Fruit fly (Drosophila melanogaster): ENCODE data around the gene Tsp.

The Tsp gene

dm6 chr2L:6683992-6684882, 24.6 kb downstream of the Tsp start, which contains the start of gene Nhe3 (continued):
- peak; percentile 81 for TF ChIP-seq vfl (GFP tag; optimal IDR thresholded peaks at IDR 0.05)
- TF ChIP-seq CG17912 (GFP tag; optimal IDR thresholded peaks at IDR 0.05): no peak
- TF ChIP-seq CG3407 (GFP tag; optimal IDR thresholded peaks at IDR 0.05): peak; percentile 39
- peak; percentile 80 for TF ChIP-seq unpg (GFP tag; optimal IDR thresholded peaks at IDR 0.05)
- peak; percentile 38 for TF ChIP-seq CG8281 (tag; optimal IDR thresholded peaks at IDR 0.05)
- TF ChIP-seq repo (GFP tag; optimal IDR thresholded peaks at IDR 0.05): peak; percentile 67
- peak; percentile 61; the same call in 1 of the 3 replicates for TF ChIP-seq knrl (GFP tag; IDR thresholded peaks at IDR 0.05; ENCODE audit: partially characterized antibody)
- peak; percentile 72 for TF ChIP-seq CG15011 (GFP tag; optimal IDR thresholded peaks at IDR 0.05)
- TF ChIP-seq Kr (GFP tag; optimal IDR thresholded peaks at IDR 0.05): no peak
- TF ChIP-seq lov (optimal IDR thresholded peaks at IDR 0.05): no peak
- TF ChIP-seq lov (GFP tag; IDR thresholded peaks at IDR 0.05): peak; percentile 70; the same call in 2 of the 3 replicates
- TF ChIP-seq schlank (tag; optimal IDR thresholded peaks at IDR 0.05): peak; percentile 43
- TF ChIP-seq CG13624 (GFP tag; optimal IDR thresholded peaks at IDR 0.05): peak; percentile 80
- peak; percentile 60 for TF ChIP-seq gsb (GFP tag; IDR thresholded peaks at IDR 0.05)
- peak; percentile 67; the same call in 1 of the 2 replicates for TF ChIP-seq toy (GFP tag; IDR thresholded peaks at IDR 0.05)
- peak; percentile 74 for TF ChIP-seq Bdp1 (GFP tag; optimal IDR thresholded peaks at IDR 0.05)
- peak; percentile 80 for TF ChIP-seq ind (GFP tag; optimal IDR thresholded peaks at IDR 0.05)
- TF ChIP-seq trh (GFP tag; optimal IDR thresholded peaks at IDR 0.05): peak; percentile 71
- peak; percentile 74 for TF ChIP-seq CG16815 (GFP tag; optimal IDR thresholded peaks at IDR 0.05)
- TF ChIP-seq sisA (GFP tag; IDR thresholded peaks at IDR 0.05): peak; percentile 84
- peak; percentile 81 for TF ChIP-seq CG3847 (GFP tag; IDR thresholded peaks at IDR 0.05)
- TF ChIP-seq bowl (GFP tag; IDR thresholded peaks at IDR 0.05): peak; percentile 35; the same call in 1 of the 2 replicates
- TF ChIP-seq Ada2b (GFP tag; IDR thresholded peaks at IDR 0.05): peak; percentile 66
- TF ChIP-seq Dp (GFP tag; optimal IDR thresholded peaks at IDR 0.05): peak; percentile 96
- peak; percentile 48 for TF ChIP-seq btn (GFP tag; optimal IDR thresholded peaks at IDR 0.05)
- TF ChIP-seq NfI (GFP tag; optimal IDR thresholded peaks at IDR 0.05): peak; percentile 75
- peak; percentile 42 for TF ChIP-seq amos (GFP tag; IDR thresholded peaks at IDR 0.05; ENCODE audit: partially characterized antibody)
- peak; percentile 85 for TF ChIP-seq tx (GFP tag; optimal IDR thresholded peaks at IDR 0.05)
- 0 out of 2 replicates have a peak, but pooled peaks have one; percentile 74 for TF ChIP-seq chm (GFP tag; IDR thresholded peaks at IDR 0.05)
- 0 out of 2 replicates have a peak, but pooled peaks have one; percentile 47 for TF ChIP-seq ham (GFP tag; IDR thresholded peaks at IDR 0.05)
- peak; percentile 70 for TF ChIP-seq ap (GFP tag; IDR thresholded peaks at IDR 0.05)
- peak; percentile 84 for TF ChIP-seq CoRest (tag; optimal IDR thresholded peaks at IDR 0.05)
- TF ChIP-seq psq (GFP tag; optimal IDR thresholded peaks at IDR 0.05): peak; percentile 39
- TF ChIP-seq CG2129 (GFP tag; IDR thresholded peaks at IDR 0.05; ENCODE audit: partially characterized antibody): no peak
- peak; percentile 98 for TF ChIP-seq CTCF (GFP tag; optimal IDR thresholded peaks at IDR 0.05)
- peak; percentile 86 for TF ChIP-seq CG14441 (GFP tag; IDR thresholded peaks at IDR 0.05)
- no peak for TF ChIP-seq TFAM (GFP tag; optimal IDR thresholded peaks at IDR 0.05)
- no peak for TF ChIP-seq CG1832 (GFP tag; optimal IDR thresholded peaks at IDR 0.05)
- TF ChIP-seq CG15696 (tag; optimal IDR thresholded peaks at IDR 0.05): peak; percentile 72
- TF ChIP-seq H2.0 (GFP tag; IDR thresholded peaks at IDR 0.05): peak; percentile 62
- peak; percentile 87 for TF ChIP-seq Mad (GFP tag; optimal IDR thresholded peaks at IDR 0.05)
- peak; percentile 78 for TF ChIP-seq CG10147 (GFP tag; optimal IDR thresholded peaks at IDR 0.05)
- TF ChIP-seq CrebB (tag; optimal IDR thresholded peaks at IDR 0.05): peak; percentile 65
- peak; percentile 60 for TF ChIP-seq CG10462 (GFP tag; optimal IDR thresholded peaks at IDR 0.05)
- peak; percentile 89 for TF ChIP-seq Aef1 (GFP tag; IDR thresholded peaks at IDR 0.05)
- TF ChIP-seq Awh (GFP tag; IDR thresholded peaks at IDR 0.05): peak; percentile 76
- TF ChIP-seq stwl (tag; optimal IDR thresholded peaks at IDR 0.05): peak; percentile 57
- TF ChIP-seq CG3995 (GFP tag; optimal IDR thresholded peaks at IDR 0.05): peak; percentile 85
- peak; percentile 50 for TF ChIP-seq cato (GFP tag; optimal IDR thresholded peaks at IDR 0.05; ENCODE audit: borderline replicate concordance)
